Worm (Caenorhabditis elegans) whole organism, L1 larva: ENCODE results near the gene efn-3.

Source experiments
- C16A3.4 ChIP-seq: fragments of 150-350 bp; optimal IDR thresholded peaks from 2 replicates; lab custom pipeline; 2014; ENCODE audit warnings: missing biosample characterization, missing genetic modification characterization
- C34B4.2 ChIP-seq: sonication (generic microtip); optimal IDR thresholded peaks from 2 replicates; lab custom pipeline; 2017; ENCODE audit warnings: mild to moderate bottlenecking, missing genetic modification characterization, missing compliant biosample characterization
- Y116A8C.19 ChIP-seq: sonication (generic microtip); optimal IDR thresholded peaks from 2 replicates; lab custom pipeline; 2016; ENCODE audit warnings: missing compliant biosample characterization, missing genetic modification characterization, borderline replicate concordance
- aha-1 ChIP-seq: fragments of 150-350 bp; optimal IDR thresholded peaks from 2 replicates; lab custom pipeline; 2014; ENCODE audit warnings: missing biosample characterization, missing genetic modification characterization
- alr-1 ChIP-seq: fragments of 200-800 bp; sonication (Bioruptor generic); optimal IDR thresholded peaks from 2 replicates; lab custom pipeline; 2018; ENCODE audit warnings: borderline replicate concordance, mild to moderate bottlenecking, missing genetic modification characterization, missing compliant biosample characterization
- ama-1 ChIP-seq: fragments of 150-350 bp; optimal IDR thresholded peaks from 2 replicates; lab custom pipeline; 2014
- blmp-1 ChIP-seq: fragments of 150-350 bp; optimal IDR thresholded peaks from 2 replicates; lab custom pipeline; 2014; ENCODE audit warnings: missing biosample characterization, missing genetic modification characterization
- ceh-82 ChIP-seq, 3 experiments: fragments of 150-350 bp in 1 of 3; sonication (generic microtip) in 2 of 3; optimal IDR thresholded peaks; 2 replicates each; lab custom pipeline; 2014 to 2017; ENCODE audit warnings: missing biosample characterization in 3 of 3, missing genetic modification characterization in 3 of 3
- ceh-88 ChIP-seq: fragments of 200-800 bp; sonication (Bioruptor generic); IDR thresholded peaks from 2 replicates; pipeline ENCODE4 v1.3.6; 2022; ENCODE audit warnings: missing genetic modification characterization, missing compliant biosample characterization
- ces-1 ChIP-seq: fragments of 150-350 bp; optimal IDR thresholded peaks from 2 replicates; lab custom pipeline; 2014; ENCODE audit warnings: missing biosample characterization, missing genetic modification reagents, missing genetic modification characterization
- dpl-1 ChIP-seq, 3 experiments: fragments of 150-350 bp in 2 of 3; sonication (generic microtip) in 1 of 3; optimal IDR thresholded peaks; 2 replicates each; lab custom pipeline; 2014 to 2017; ENCODE audit warnings: missing biosample characterization in 3 of 3, missing genetic modification characterization in 3 of 3, missing genetic modification reagents in 3 of 3
- efl-1 ChIP-seq, 4 experiments: fragments of 150-350 bp; optimal IDR thresholded peaks in 3 of 4; peaks in 1 of 4; 1 replicate in 1 of 4; 2 replicates in 3 of 4; lab custom pipeline; 2014; ENCODE audit warnings: missing biosample characterization in 2 of 4, missing genetic modification characterization in 2 of 4, missing genetic modification reagents in 2 of 4
- efl-3 ChIP-seq: fragments of 200-800 bp; sonication (Bioruptor generic); optimal IDR thresholded peaks from 2 replicates; lab custom pipeline; 2018; ENCODE audit warnings: mild to moderate bottlenecking, missing genetic modification characterization, missing compliant biosample characterization
- egl-27 ChIP-seq, 2 experiments: fragments of 150-350 bp in 1 of 2; sonication (generic microtip); optimal IDR thresholded peaks; 3 replicates each; lab custom pipeline; 2017 to 2018; ENCODE audit warnings: missing biosample characterization in 2 of 2, missing genetic modification characterization in 2 of 2, missing genetic modification reagents in 2 of 2
- elt-3 ChIP-seq, 6 experiments: fragments of 150-350 bp in 1 of 6; sonication (generic microtip); optimal IDR thresholded peaks; 2 replicates each; lab custom pipeline; 2017 to 2018; ENCODE audit warnings: missing biosample characterization in 6 of 6, missing genetic modification characterization in 6 of 6, inconsistent platforms in 1 of 6
- fkh-8 ChIP-seq: sonication (generic microtip); optimal IDR thresholded peaks from 2 replicates; lab custom pipeline; 2016; ENCODE audit warnings: mild to moderate bottlenecking, missing genetic modification characterization, missing compliant biosample characterization
- fos-1 ChIP-seq: fragments of 150-350 bp; optimal IDR thresholded peaks from 2 replicates; lab custom pipeline; 2014; ENCODE audit warnings: missing biosample characterization, missing genetic modification characterization
- grh-1 ChIP-seq: fragments of 200-800 bp; sonication (Bioruptor generic); IDR thresholded peaks from 2 replicates; pipeline ENCODE4 v1.3.6; 2022; ENCODE audit warnings: missing genetic modification reagents, missing genetic modification characterization, missing compliant biosample characterization
- hlh-17 ChIP-seq: fragments of 200-800 bp; sonication (Bioruptor generic); optimal IDR thresholded peaks from 2 replicates; lab custom pipeline; 2018; ENCODE audit warnings: missing genetic modification characterization, mild to moderate bottlenecking, missing compliant biosample characterization, moderate library complexity, borderline replicate concordance
- isw-1 ChIP-seq: fragments of 200-800 bp; sonication (Bioruptor generic); IDR thresholded peaks from 2 replicates; pipeline ENCODE4 v1.3.6; 2022; ENCODE audit warnings: missing genetic modification characterization, missing compliant biosample characterization
- jun-1 ChIP-seq: fragments of 150-350 bp; optimal IDR thresholded peaks from 2 replicates; lab custom pipeline; 2014; ENCODE audit warnings: missing biosample characterization, missing genetic modification reagents, missing genetic modification characterization
- lin-13 ChIP-seq: fragments of 150-350 bp; optimal IDR thresholded peaks from 2 replicates; lab custom pipeline; 2014; ENCODE audit warnings: missing biosample characterization, missing genetic modification reagents, missing genetic modification characterization
- lin-15B ChIP-seq: fragments of 150-350 bp; sonication (generic microtip); optimal IDR thresholded peaks from 3 replicates; lab custom pipeline; 2014; ENCODE audit warnings: missing biosample characterization, missing genetic modification characterization
- lin-35 ChIP-seq, 2 experiments: fragments of 150-350 bp; optimal IDR thresholded peaks; 2 replicates each; lab custom pipeline; 2014; ENCODE audit warnings: missing biosample characterization in 2 of 2, missing genetic modification characterization in 2 of 2, missing genetic modification reagents in 2 of 2
- lin-39 ChIP-seq: fragments of 150-350 bp; optimal IDR thresholded peaks from 2 replicates; lab custom pipeline; 2014; ENCODE audit warnings: missing biosample characterization, missing genetic modification reagents, missing genetic modification characterization
- lir-3 ChIP-seq: sonication (generic microtip); optimal IDR thresholded peaks from 2 replicates; lab custom pipeline; 2016; ENCODE audit warnings: mild to moderate bottlenecking, missing genetic modification characterization, moderate library complexity, missing compliant biosample characterization; ENCODE audit not compliant: poor library complexity
- lsy-2 ChIP-seq, 2 experiments: fragments of 150-350 bp; optimal IDR thresholded peaks; 2 replicates each; lab custom pipeline; 2014; ENCODE audit warnings: missing biosample characterization in 2 of 2, missing genetic modification characterization in 2 of 2
- mef-2 ChIP-seq: fragments of 150-350 bp; optimal IDR thresholded peaks from 2 replicates; lab custom pipeline; 2014; ENCODE audit warnings: missing biosample characterization, missing genetic modification characterization
- nhr-19 ChIP-seq: fragments of 200-800 bp; sonication (Bioruptor generic); conservative IDR thresholded peaks from 2 replicates; pipeline ENCODE4 v1.3.6; 2022; ENCODE audit warnings: missing genetic modification characterization, missing compliant biosample characterization
- nhr-20 ChIP-seq: sonication (generic microtip); optimal IDR thresholded peaks from 2 replicates; lab custom pipeline; 2016; ENCODE audit warnings: mild to moderate bottlenecking, missing genetic modification characterization, missing compliant biosample characterization
- nhr-237 ChIP-seq: fragments of 150-350 bp; optimal IDR thresholded peaks from 2 replicates; lab custom pipeline; 2014; ENCODE audit warnings: missing biosample characterization, missing genetic modification characterization
- nhr-47 ChIP-seq: sonication (generic microtip); optimal IDR thresholded peaks from 2 replicates; lab custom pipeline; 2016; ENCODE audit warnings: mild to moderate bottlenecking, missing genetic modification characterization, moderate library complexity, missing compliant biosample characterization
- nhr-90 ChIP-seq: sonication (generic microtip); optimal IDR thresholded peaks from 2 replicates; lab custom pipeline; 2016; ENCODE audit warnings: mild to moderate bottlenecking, missing genetic modification characterization, missing compliant biosample characterization; ENCODE audit not compliant: poor library complexity
- pag-3 ChIP-seq: sonication (generic microtip); optimal IDR thresholded peaks from 2 replicates; lab custom pipeline; 2017; ENCODE audit warnings: missing genetic modification characterization, mild to moderate bottlenecking, missing compliant biosample characterization, antibody characterized with exemption, borderline replicate concordance; ENCODE audit not compliant: insufficient read depth
- pqm-1 ChIP-seq: sonication (generic microtip); optimal IDR thresholded peaks from 3 replicates; lab custom pipeline; 2017; ENCODE audit warnings: missing biosample characterization, missing genetic modification characterization
- skn-1 ChIP-seq: fragments of 150-350 bp; optimal IDR thresholded peaks from 2 replicates; lab custom pipeline; 2014; ENCODE audit warnings: missing biosample characterization, missing genetic modification characterization
- snu-23 ChIP-seq: sonication (generic microtip); optimal IDR thresholded peaks from 2 replicates; lab custom pipeline; 2016; ENCODE audit warnings: missing genetic modification characterization, missing compliant biosample characterization
- sox-4 ChIP-seq: sonication (generic microtip); optimal IDR thresholded peaks from 2 replicates; lab custom pipeline; 2016; ENCODE audit warnings: missing genetic modification characterization, missing compliant biosample characterization
- sptf-1 ChIP-seq: fragments of 150-350 bp; optimal IDR thresholded peaks from 2 replicates; lab custom pipeline; 2014; ENCODE audit warnings: missing biosample characterization, missing genetic modification characterization
- swsn-7 ChIP-seq: sonication (generic microtip); optimal IDR thresholded peaks from 2 replicates; lab custom pipeline; 2016; ENCODE audit warnings: missing genetic modification characterization, missing compliant biosample characterization
- unc-130 ChIP-seq: fragments of 150-350 bp; optimal IDR thresholded peaks from 2 replicates; lab custom pipeline; 2017; ENCODE audit warnings: missing biosample characterization, missing genetic modification characterization, inconsistent platforms
- unc-30 ChIP-seq: sonication (generic microtip); optimal IDR thresholded peaks from 2 replicates; lab custom pipeline; 2017; ENCODE audit warnings: missing biosample characterization, missing genetic modification characterization
- unc-62 ChIP-seq: fragments of 150-350 bp; optimal IDR thresholded peaks from 2 replicates; lab custom pipeline; 2014; ENCODE audit warnings: missing biosample characterization, missing genetic modification reagents, missing genetic modification characterization
- unc-86 ChIP-seq: sonication (generic microtip); optimal IDR thresholded peaks from 2 replicates; lab custom pipeline; 2016; ENCODE audit warnings: missing genetic modification characterization, missing compliant biosample characterization
- unc-98 ChIP-seq: fragments of 200-800 bp; sonication (Bioruptor generic); IDR thresholded peaks from 2 replicates; pipeline ENCODE4 v1.3.6; 2022; ENCODE audit warnings: missing genetic modification characterization, missing compliant biosample characterization
- xbp-1 ChIP-seq: sonication (generic microtip); optimal IDR thresholded peaks from 2 replicates; lab custom pipeline; 2016; ENCODE audit warnings: missing genetic modification characterization, missing compliant biosample characterization
- zip-4 ChIP-seq: fragments of 200-800 bp; sonication (Bioruptor generic); optimal IDR thresholded peaks from 2 replicates; lab custom pipeline; 2018; ENCODE audit warnings: mild to moderate bottlenecking, missing genetic modification characterization, moderate library complexity, missing compliant biosample characterization
- ztf-11 ChIP-seq, 2 experiments: sonication (generic microtip); optimal IDR thresholded peaks; 2 replicates each; lab custom pipeline; 2016 to 2017; ENCODE audit warnings: missing genetic modification characterization in 2 of 2, missing biosample characterization in 1 of 2, missing compliant biosample characterization in 1 of 2

Gene efn-3

DNA sequence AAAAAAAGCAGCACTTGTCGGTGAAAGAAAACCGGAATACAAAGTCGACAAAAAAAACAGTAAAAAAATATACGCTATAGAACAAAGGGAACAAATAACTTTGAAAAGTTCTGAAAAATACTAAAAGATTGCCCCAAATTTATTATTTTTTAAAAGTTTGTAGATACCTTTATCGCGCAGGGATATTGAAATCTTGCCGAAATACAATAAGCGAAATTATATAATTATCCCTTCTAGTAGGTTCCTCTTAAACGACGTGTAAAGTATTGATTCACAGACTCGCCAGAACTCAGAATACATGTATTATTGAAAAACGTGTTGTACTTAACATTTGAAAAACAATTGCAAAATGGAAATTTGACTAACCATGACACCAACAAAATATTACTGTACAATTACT lies 37.1 kb upstream of the efn-3 start (continued):
- TF ChIP-seq ceh-82 (tag; optimal IDR thresholded peaks at IDR 0.05; lab: Kevin White, UChicago) (peak; percentile 90 to 96 (median 94)), lin-13 (GFP tag; lab: Kevin White, UChicago) (peak; percentile 77), efl-3 (GFP tag; lab: Kevin White, UChicago) (peak; percentile 63), nhr-90 (peak; percentile 95), ceh-88 (peak; percentile 80), pag-3 (tag; lab: Kevin White, UChicago) (no peak), swsn-7 (tag; lab: Kevin White, UChicago) (peak; percentile 89), hlh-17 (GFP tag; lab: Kevin White, UChicago) (no peak), alr-1 (tag; lab: Kevin White, UChicago) (no peak), sptf-1 (tag; lab: Kevin White, UChicago) (no peak), C34B4.2 (no peak), sox-4 (tag; lab: Kevin White, UChicago) (peak; percentile 97), ztf-11 (tag; optimal IDR thresholded peaks at IDR 0.05; lab: Kevin White, UChicago) (peak; percentile 47 to 69), ces-1 (GFP tag; lab: Kevin White, UChicago) (no peak), xbp-1 (peak; percentile 89), pqm-1 (tag; lab: Kevin White, UChicago) (peak; percentile 79), nhr-237 (tag; lab: Kevin White, UChicago) (peak; percentile 79), zip-4 (peak; percentile 91), egl-27 (tag; optimal IDR thresholded peaks at IDR 0.05; lab: Kevin White, UChicago) (peak; percentile 12), unc-86 (tag; lab: Kevin White, UChicago) (peak; percentile 75), mef-2 (tag; lab: Kevin White, UChicago) (peak; percentile 61), nhr-20 (tag; lab: Kevin White, UChicago) (peak; percentile 91), unc-98 (GFP tag; lab: Robert Waterston, UW) (0 out of 2 replicates have a peak, but pooled peaks have one; percentile 51), unc-62 (GFP tag; lab: Kevin White, UChicago) (no peak), snu-23 (GFP tag; lab: Kevin White, UChicago) (peak; percentile 97), unc-30 (tag; lab: Kevin White, UChicago) (no peak), lin-15B (tag; lab: Kevin White, UChicago) (peak; percentile 30), nhr-47 (tag; lab: Kevin White, UChicago) (peak; percentile 97), aha-1 (tag; lab: Kevin White, UChicago) (no peak), isw-1 (peak; percentile 64), dpl-1 (GFP tag; optimal IDR thresholded peaks at IDR 0.05; lab: Kevin White, UChicago) (peak; percentile 38 to 46 (median 40))

DNA sequence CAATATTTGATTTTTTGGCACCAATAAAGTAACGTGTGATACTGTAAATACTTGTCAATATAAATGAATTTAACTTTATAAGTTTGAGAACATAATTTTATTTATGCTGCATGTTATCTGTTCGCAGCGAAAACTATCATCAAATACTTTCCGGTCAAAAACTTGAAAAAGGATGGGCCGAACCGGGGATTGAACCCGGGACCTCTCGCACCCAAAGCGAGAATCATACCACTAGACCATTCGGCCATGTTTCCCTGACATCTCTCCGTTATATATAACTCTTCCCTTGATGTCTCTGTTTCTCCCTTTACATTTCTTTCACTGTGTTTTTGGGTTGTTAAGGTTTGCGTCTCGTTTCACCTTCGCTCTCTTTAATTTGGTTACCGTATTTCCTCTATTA lies 34.5 kb upstream of the efn-3 start:
- TF ChIP-seq nhr-47 (tag; lab: Kevin White, UChicago) = peak; percentile 76
- TF ChIP-seq lir-3 (tag; lab: Kevin White, UChicago) = peak; percentile 47
- no peak for TF ChIP-seq unc-30 (tag; lab: Kevin White, UChicago)
- no peak for TF ChIP-seq lin-39 (tag; lab: Kevin White, UChicago)
- TF ChIP-seq unc-130 (tag; lab: Kevin White, UChicago) = no peak
- no peak for TF ChIP-seq unc-98 (GFP tag; lab: Robert Waterston, UW)
- no peak for TF ChIP-seq sptf-1 (tag; lab: Kevin White, UChicago)
- TF ChIP-seq efl-3 (GFP tag; lab: Kevin White, UChicago) = no peak
- TF ChIP-seq Y116A8C.19 = no peak
- TF ChIP-seq swsn-7 (tag; lab: Kevin White, UChicago) = peak; percentile 46
- no peak for TF ChIP-seq fkh-8 (tag; lab: Kevin White, UChicago)
- TF ChIP-seq C16A3.4 (tag; lab: Kevin White, UChicago) = peak; percentile 68
- TF ChIP-seq ceh-88 = no peak
- TF ChIP-seq lin-35 (GFP tag; optimal IDR thresholded peaks at IDR 0.05; lab: Kevin White, UChicago) = peak; percentile 27 to 54
- peak; percentile 16 for TF ChIP-seq blmp-1
- TF ChIP-seq grh-1 (GFP tag; lab: Robert Waterston, UW) = no peak
- TF ChIP-seq fos-1 = peak; percentile 56
- TF ChIP-seq lin-13 (GFP tag; lab: Kevin White, UChicago) = no peak
- TF ChIP-seq egl-27 (tag; optimal IDR thresholded peaks at IDR 0.05; lab: Kevin White, UChicago) = no peak
- peak; percentile 79 for TF ChIP-seq snu-23 (GFP tag; lab: Kevin White, UChicago)
- peak in 2 of 6 experiments; percentile 17 to 25 for TF ChIP-seq elt-3 (tag; optimal IDR thresholded peaks at IDR 0.05; lab: Kevin White, UChicago)
- TF ChIP-seq sox-4 (tag; lab: Kevin White, UChicago) = no peak
- no peak for TF ChIP-seq aha-1 (tag; lab: Kevin White, UChicago)
- TF ChIP-seq xbp-1 = peak; percentile 18
- peak; percentile 5 to 11 for TF ChIP-seq efl-1 (optimal IDR thresholded peaks at IDR 0.05; lab: Kevin White, UChicago)
- peak in 1 of 2 experiments; percentile 92 for TF ChIP-seq efl-1 (GFP tag; optimal IDR thresholded peaks at IDR 0.05 in 1 of 2; lab: Kevin White, UChicago)
- TF ChIP-seq nhr-19 (GFP tag; lab: Robert Waterston, UW) = peak; percentile 59
- peak; percentile 31 for TF ChIP-seq skn-1 (tag; lab: Kevin White, UChicago)
- no peak for TF ChIP-seq ama-1
- peak; percentile 23 to 54 for TF ChIP-seq lsy-2 (tag; optimal IDR thresholded peaks at IDR 0.05; lab: Kevin White, UChicago)
- TF ChIP-seq unc-86 (tag; lab: Kevin White, UChicago) = peak; percentile 34
- TF ChIP-seq jun-1 (tag; lab: Kevin White, UChicago) = peak; percentile 22
